Fruit fly (Drosophila melanogaster): ENCODE measurements around the gene upd1.

dm6 chrX:18300775-18301316 is 8.2 kb downstream of the upd1 start:
- TF ChIP-seq CG8478 (optimal IDR thresholded peaks at IDR 0.05) = no peak
- no peak for TF ChIP-seq CTCF (optimal IDR thresholded peaks at IDR 0.05)

Measured in S2 (cell line).